Worm (Caenorhabditis elegans) whole organism, mixed stage, embryonic: ENCODE results near the gene pfut-1.

Experiments used
- M03D4.4 ChIP-seq: sonication (generic microtip); optimal IDR thresholded peaks from 2 replicates; lab custom pipeline; 2017; ENCODE audit warnings: mild to moderate bottlenecking, missing genetic modification characterization, missing compliant biosample characterization
- blmp-1 ChIP-seq: fragments of 150-350 bp; optimal IDR thresholded peaks from 2 replicates; lab custom pipeline; 2014; ENCODE audit warnings: missing biosample characterization, missing genetic modification characterization
- ceh-39 ChIP-seq: fragments of 150-350 bp; optimal IDR thresholded peaks from 2 replicates; lab custom pipeline; 2014; ENCODE audit warnings: missing biosample characterization, missing genetic modification characterization
- ceh-43 ChIP-seq: fragments of 200-800 bp; sonication (Bioruptor generic); optimal IDR thresholded peaks from 2 replicates; lab custom pipeline; 2018; ENCODE audit warnings: mild to moderate bottlenecking, missing genetic modification characterization, moderate library complexity, missing compliant biosample characterization
- ces-1 ChIP-seq: fragments of 150-350 bp; optimal IDR thresholded peaks from 2 replicates; lab custom pipeline; 2014; ENCODE audit warnings: missing biosample characterization, missing genetic modification reagents, missing genetic modification characterization
- cnd-1 ChIP-seq: fragments of 200-800 bp; sonication (Bioruptor generic); optimal IDR thresholded peaks from 2 replicates; lab custom pipeline; 2018; ENCODE audit warnings: mild to moderate bottlenecking, missing genetic modification characterization, missing compliant biosample characterization
- drap-1 ChIP-seq: fragments of 200-800 bp; sonication (Bioruptor generic); optimal IDR thresholded peaks from 3 replicates; lab custom pipeline; 2018; ENCODE audit warnings: mild to moderate bottlenecking, missing genetic modification characterization, missing compliant biosample characterization
- elt-1 ChIP-seq: sonication (generic microtip); optimal IDR thresholded peaks from 2 replicates; lab custom pipeline; 2017; ENCODE audit warnings: missing genetic modification characterization, mild to moderate bottlenecking, missing compliant biosample characterization, antibody characterized with exemption, moderate library complexity, borderline replicate concordance; ENCODE audit not compliant: insufficient read depth
- elt-3 ChIP-seq: fragments of 150-350 bp; optimal IDR thresholded peaks from 2 replicates; lab custom pipeline; 2014; ENCODE audit warnings: missing biosample characterization, missing genetic modification characterization
- flh-1 ChIP-seq: fragments of 200-800 bp; sonication (Bioruptor generic); optimal IDR thresholded peaks from 2 replicates; lab custom pipeline; 2018; ENCODE audit warnings: mild to moderate bottlenecking, missing genetic modification characterization, moderate library complexity, missing compliant biosample characterization
- hlh-1 ChIP-seq: fragments of 150-350 bp; optimal IDR thresholded peaks from 2 replicates; lab custom pipeline; 2014; ENCODE audit warnings: missing biosample characterization, missing genetic modification reagents, missing genetic modification characterization
- lin-13 ChIP-seq: fragments of 150-350 bp; optimal IDR thresholded peaks from 2 replicates; lab custom pipeline; 2014; ENCODE audit warnings: missing biosample characterization, missing genetic modification characterization
- lin-32 ChIP-seq: fragments of 200-800 bp; sonication (Bioruptor generic); optimal IDR thresholded peaks from 2 replicates; lab custom pipeline; 2018; ENCODE audit warnings: mild to moderate bottlenecking, missing genetic modification characterization, missing compliant biosample characterization
- lsy-2 ChIP-seq: fragments of 150-350 bp; optimal IDR thresholded peaks from 2 replicates; lab custom pipeline; 2014; ENCODE audit warnings: missing biosample characterization, missing genetic modification characterization
- mep-1 ChIP-seq: fragments of 150-350 bp; optimal IDR thresholded peaks from 2 replicates; lab custom pipeline; 2017; ENCODE audit warnings: missing biosample characterization, missing genetic modification reagents, missing genetic modification characterization, inconsistent platforms
- mls-2 ChIP-seq: sonication (generic microtip); optimal IDR thresholded peaks from 2 replicates; lab custom pipeline; 2016; ENCODE audit warnings: mild to moderate bottlenecking, missing genetic modification characterization, moderate library complexity, missing compliant biosample characterization
- nhr-12 ChIP-seq: fragments of 150-350 bp; optimal IDR thresholded peaks from 2 replicates; lab custom pipeline; 2014; ENCODE audit warnings: missing biosample characterization, missing genetic modification characterization
- nhr-237 ChIP-seq: fragments of 150-350 bp; optimal IDR thresholded peaks from 2 replicates; lab custom pipeline; 2014; ENCODE audit warnings: missing biosample characterization, missing genetic modification characterization
- nhr-28 ChIP-seq: fragments of 150-350 bp; optimal IDR thresholded peaks from 2 replicates; lab custom pipeline; 2014; ENCODE audit warnings: missing biosample characterization, missing genetic modification characterization
- pha-4 ChIP-seq: fragments of 150-350 bp; optimal IDR thresholded peaks from 2 replicates; lab custom pipeline; 2018; ENCODE audit warnings: missing biosample characterization, missing genetic modification reagents, missing genetic modification characterization
- sem-2 ChIP-seq: fragments of 200-800 bp; sonication (Bioruptor generic); optimal IDR thresholded peaks from 2 replicates; lab custom pipeline; 2018; ENCODE audit warnings: mild to moderate bottlenecking, missing genetic modification characterization, missing compliant biosample characterization
- snpc-4 ChIP-seq: fragments of 150-350 bp; optimal IDR thresholded peaks from 2 replicates; lab custom pipeline; 2014; ENCODE audit warnings: missing biosample characterization, missing genetic modification characterization
- sptf-1 ChIP-seq: sonication (generic microtip); optimal IDR thresholded peaks from 2 replicates; lab custom pipeline; 2017; ENCODE audit warnings: mild to moderate bottlenecking, missing genetic modification characterization, moderate library complexity, missing compliant biosample characterization
- tbx-8 ChIP-seq: fragments of 200-800 bp; sonication (Bioruptor generic); optimal IDR thresholded peaks from 2 replicates; lab custom pipeline; 2018; ENCODE audit warnings: mild to moderate bottlenecking, missing genetic modification characterization, moderate library complexity, missing compliant biosample characterization
- unc-120 ChIP-seq: sonication (generic microtip); optimal IDR thresholded peaks from 2 replicates; lab custom pipeline; 2017; ENCODE audit warnings: missing genetic modification characterization, missing compliant biosample characterization; ENCODE audit not compliant: poor library complexity, severe bottlenecking
- unc-39 ChIP-seq: fragments of 150-350 bp; optimal IDR thresholded peaks from 2 replicates; lab custom pipeline; 2014; ENCODE audit warnings: missing biosample characterization, missing genetic modification characterization
- unc-62 ChIP-seq: fragments of 150-350 bp; optimal IDR thresholded peaks from 2 replicates; lab custom pipeline; 2014; ENCODE audit warnings: missing biosample characterization, missing genetic modification reagents, missing genetic modification characterization
- zip-8 ChIP-seq: fragments of 150-350 bp; optimal IDR thresholded peaks from 2 replicates; lab custom pipeline; 2014; ENCODE audit warnings: missing biosample characterization, missing genetic modification characterization
- ztf-11 ChIP-seq: fragments of 150-350 bp; optimal IDR thresholded peaks from 2 replicates; lab custom pipeline; 2014; ENCODE audit warnings: missing biosample characterization, missing genetic modification characterization

The pfut-1 gene

DNA sequence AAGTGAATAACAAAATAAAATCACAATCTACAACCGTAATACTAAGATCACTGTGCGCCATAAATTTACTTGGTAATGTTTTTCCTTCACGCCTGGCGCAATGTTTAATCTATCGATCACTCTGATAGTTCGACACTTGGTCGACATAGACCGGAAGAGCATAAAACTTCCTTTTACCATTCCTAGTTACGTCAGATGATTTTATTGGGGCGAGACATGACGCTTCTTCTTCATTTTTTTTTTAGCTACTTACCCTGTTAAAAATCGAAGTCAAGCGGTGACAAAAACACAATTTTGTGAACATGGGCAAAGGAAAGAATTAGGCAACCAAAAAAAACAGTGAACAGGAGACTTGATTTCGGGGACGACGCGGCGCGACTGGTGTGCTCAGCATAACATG lies 11.1 kb upstream of the pfut-1 start:
- TF ChIP-seq ces-1 (GFP tag; lab: Kevin White, UChicago): no peak
- TF ChIP-seq sptf-1: no peak
- TF ChIP-seq, all 35 proteins: peak for 0

DNA sequence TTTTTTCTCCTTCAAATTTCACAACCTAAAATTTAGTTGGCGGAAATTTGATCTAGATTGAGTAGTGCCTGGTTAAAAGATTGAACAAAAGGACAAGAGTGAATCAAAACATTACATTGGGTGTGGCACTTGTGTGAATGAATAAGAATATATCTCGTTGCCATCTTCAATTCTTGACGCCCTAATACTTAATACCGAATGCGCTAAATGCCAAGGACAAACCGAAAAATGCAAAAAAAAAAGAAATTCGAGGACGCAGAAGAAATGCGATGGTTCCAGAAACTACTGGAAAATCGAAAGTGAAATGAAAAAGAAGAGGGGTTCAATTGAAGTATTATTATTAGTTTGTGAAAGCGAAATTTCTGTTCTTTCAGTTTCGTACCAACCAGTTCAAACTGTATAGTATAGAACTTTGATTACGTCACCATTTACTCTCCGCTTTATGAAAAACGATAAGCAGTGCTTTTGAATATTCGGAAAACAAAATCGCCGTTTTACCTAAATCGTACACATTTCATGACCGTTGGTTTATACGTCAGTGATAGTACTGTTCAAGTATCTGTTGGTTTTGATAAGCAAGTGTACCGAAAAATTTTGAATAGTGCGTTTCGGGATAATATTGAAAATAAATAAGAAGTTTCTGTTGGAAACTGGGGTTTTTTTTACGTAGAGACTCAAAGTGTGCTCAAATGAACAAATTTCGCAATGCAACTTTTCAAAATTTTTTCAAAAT lies 10.3 kb upstream of the pfut-1 start:
- TF ChIP-seq unc-62 (no peak), zip-8 (tag; lab: Kevin White, UChicago) (peak; percentile 6)
- TF ChIP-seq, all 35 proteins: peak for 1

ce11 chrX:3156062-3156791 lies 9.4 kb upstream of the pfut-1 start:
- no peak for TF ChIP-seq drap-1 (GFP tag; lab: Kevin White, UChicago)
- TF ChIP-seq cnd-1 (tag; lab: Kevin White, UChicago): no peak
- no peak for TF ChIP-seq lsy-2 (tag; lab: Kevin White, UChicago)
- no peak for TF ChIP-seq elt-1 (tag; lab: Kevin White, UChicago)
- TF ChIP-seq ces-1 (GFP tag; lab: Kevin White, UChicago): no peak
- no peak for TF ChIP-seq tbx-8
- TF ChIP-seq elt-3 (tag; lab: Kevin White, UChicago): no peak
- TF ChIP-seq ceh-39: no peak
- TF ChIP-seq blmp-1 (tag; lab: Kevin White, UChicago): no peak
- no peak for TF ChIP-seq nhr-237 (tag; lab: Kevin White, UChicago)
- TF ChIP-seq unc-120 (tag; lab: Kevin White, UChicago): no peak
- no peak for TF ChIP-seq unc-62
- no peak for TF ChIP-seq hlh-1 (tag; lab: Kevin White, UChicago)
- no peak for TF ChIP-seq zip-8 (tag; lab: Kevin White, UChicago)
- TF ChIP-seq mep-1 (tag; lab: Kevin White, UChicago): no peak
- TF ChIP-seq mls-2: no peak
- TF ChIP-seq lin-32 (GFP tag; lab: Kevin White, UChicago): no peak
- no peak for TF ChIP-seq nhr-12 (tag; lab: Kevin White, UChicago)

ce11 chrX:3159542-3159941 lies 6.1 kb upstream of the pfut-1 start, which contains the start of gene gcc-1:
Gene gcc-1, plus strand, starts transcription at chrX:3159940.
- TF ChIP-seq unc-39 (tag; lab: Kevin White, UChicago) (no peak), sem-2 (GFP tag; lab: Kevin White, UChicago) (no peak), unc-120 (tag; lab: Kevin White, UChicago) (peak; percentile 51), lsy-2 (tag; lab: Kevin White, UChicago) (peak; percentile 46), lin-32 (GFP tag; lab: Kevin White, UChicago) (no peak), ceh-39 (no peak), flh-1 (no peak), ceh-43 (no peak), ztf-11 (tag; lab: Kevin White, UChicago) (no peak), nhr-28 (tag; lab: Kevin White, UChicago) (no peak), hlh-1 (tag; lab: Kevin White, UChicago) (peak; percentile 33), drap-1 (GFP tag; lab: Kevin White, UChicago) (no peak), pha-4 (tag; lab: Kevin White, UChicago) (peak; percentile 77), lin-13 (tag; lab: Kevin White, UChicago) (peak; percentile 2), mls-2 (no peak), mep-1 (tag; lab: Kevin White, UChicago) (peak; percentile 25), nhr-237 (tag; lab: Kevin White, UChicago) (no peak), M03D4.4 (tag; lab: Kevin White, UChicago) (no peak), elt-1 (tag; lab: Kevin White, UChicago) (no peak), unc-62 (no peak), snpc-4 (tag; lab: Kevin White, UChicago) (no peak), ces-1 (GFP tag; lab: Kevin White, UChicago) (peak; percentile 24), sptf-1 (no peak)
